Worm (Caenorhabditis elegans) whole organism, L3 larva: ENCODE data around the gene Y75B8A.10.

Experiments used
- fkh-10 ChIP-seq: sonication (generic microtip); optimal IDR thresholded peaks from 2 replicates; lab custom pipeline; 2017; ENCODE audit warnings: missing biosample characterization, missing genetic modification reagents, missing genetic modification characterization
- snpc-4 ChIP-seq: fragments of 150-350 bp; optimal IDR thresholded peaks from 2 replicates; lab custom pipeline; 2014; ENCODE audit warnings: missing biosample characterization, missing genetic modification characterization

- no peak for TF ChIP-seq fkh-10 (GFP tag; lab: Kevin White, UChicago)
- TF ChIP-seq snpc-4 = no peak
Observed at ce11 chrIII:12218078-12218477, 35.3 kb upstream of the Y75B8A.10 start.
